Worm (Caenorhabditis elegans) whole organism, dauer: ENCODE data around the gene C39B5.5.

ENCODE experiments used
- unc-62 ChIP-seq: sonication (generic microtip); optimal IDR thresholded peaks from 2 replicates; lab custom pipeline; 2017; ENCODE audit warnings: missing biosample characterization, missing genetic modification reagents, missing genetic modification characterization

The C39B5.5 gene

DNA sequence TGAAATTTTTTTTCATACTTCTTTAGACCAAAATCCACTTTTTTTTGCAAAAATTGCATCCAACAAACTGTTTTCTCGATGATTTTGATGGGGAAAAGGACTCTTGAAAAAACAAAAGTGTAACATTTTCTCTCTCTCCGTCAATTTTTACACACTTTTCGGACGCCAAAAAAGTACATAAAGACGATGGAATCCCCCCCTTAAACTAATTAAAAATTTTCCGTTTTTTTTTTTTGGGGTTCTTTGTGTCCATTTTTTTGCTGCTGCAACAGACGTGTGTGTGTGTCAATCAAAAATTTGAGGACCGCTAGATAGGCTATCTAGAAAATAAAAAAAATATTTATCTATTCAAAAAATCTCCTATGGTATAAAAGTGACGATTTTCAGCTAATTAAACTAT is at the start of gene C39B5.5:
Gene C39B5.5, plus strand, starts transcription at position 301 of the 400 bp plus-strand sequence.
- TF ChIP-seq unc-62 (GFP tag; lab: Kevin White, UChicago) = no peak

DNA sequence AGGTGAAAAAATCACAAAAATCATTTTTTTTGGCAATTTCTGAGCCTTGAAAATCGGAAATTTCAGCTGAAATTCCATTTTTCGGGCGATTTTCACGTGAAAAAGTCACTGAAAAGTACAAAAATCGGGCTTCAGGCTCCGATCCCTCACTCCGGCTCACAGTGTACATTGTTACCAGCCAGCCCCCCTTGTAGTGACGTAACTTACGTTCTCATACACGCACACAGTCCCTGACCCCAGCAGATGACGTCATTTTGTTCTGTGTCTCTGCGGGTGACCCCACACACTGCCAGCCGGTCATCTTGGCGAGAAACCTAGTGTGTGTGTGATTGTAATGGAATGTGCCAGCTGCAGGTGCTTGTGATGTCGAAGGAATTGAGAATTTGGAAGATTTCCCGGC is 48.8 kb upstream of the C39B5.5 start:
- TF ChIP-seq unc-62 (GFP tag; lab: Kevin White, UChicago) = no peak

DNA sequence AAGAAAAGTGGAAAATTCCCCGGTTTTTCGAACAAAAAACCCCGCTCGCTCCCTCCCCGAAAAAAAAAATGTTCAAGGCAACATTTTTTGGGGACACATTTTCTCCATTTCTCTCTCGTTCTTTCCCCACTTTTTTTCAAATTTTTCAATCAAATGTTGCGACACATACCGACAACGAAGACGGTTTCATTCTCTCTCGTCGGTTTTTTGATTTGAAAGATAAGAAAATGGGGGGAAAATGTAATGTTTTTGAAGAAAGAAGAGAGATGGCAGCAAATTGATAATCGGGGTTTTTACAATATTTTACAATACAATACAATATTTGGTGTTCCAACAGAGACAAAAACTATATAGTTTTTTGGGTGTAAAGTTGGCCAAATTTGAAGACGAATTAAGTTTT is 38.5 kb upstream of the C39B5.5 start:
- TF ChIP-seq unc-62 (GFP tag; lab: Kevin White, UChicago) = no peak

DNA sequence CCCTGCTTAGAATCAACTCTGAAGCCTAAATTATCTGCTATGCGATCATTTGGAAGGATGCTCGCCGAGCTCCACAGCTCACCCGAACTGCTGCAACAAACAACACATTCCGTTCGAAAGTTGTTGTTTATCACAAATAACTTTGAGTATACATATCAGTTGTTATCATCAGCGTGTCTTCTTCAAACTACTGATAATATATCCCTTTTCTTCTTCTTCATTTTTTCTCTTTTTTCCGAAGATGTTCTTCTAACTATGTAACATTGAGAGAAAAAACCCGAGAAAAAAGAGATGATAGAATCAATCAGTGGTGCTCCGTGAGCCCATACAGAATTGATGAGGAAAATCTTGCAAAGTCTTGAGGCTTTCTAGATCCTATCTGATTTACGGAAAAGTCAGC is 37.4 kb upstream of the C39B5.5 start:
- no peak for TF ChIP-seq unc-62 (GFP tag; lab: Kevin White, UChicago)

DNA sequence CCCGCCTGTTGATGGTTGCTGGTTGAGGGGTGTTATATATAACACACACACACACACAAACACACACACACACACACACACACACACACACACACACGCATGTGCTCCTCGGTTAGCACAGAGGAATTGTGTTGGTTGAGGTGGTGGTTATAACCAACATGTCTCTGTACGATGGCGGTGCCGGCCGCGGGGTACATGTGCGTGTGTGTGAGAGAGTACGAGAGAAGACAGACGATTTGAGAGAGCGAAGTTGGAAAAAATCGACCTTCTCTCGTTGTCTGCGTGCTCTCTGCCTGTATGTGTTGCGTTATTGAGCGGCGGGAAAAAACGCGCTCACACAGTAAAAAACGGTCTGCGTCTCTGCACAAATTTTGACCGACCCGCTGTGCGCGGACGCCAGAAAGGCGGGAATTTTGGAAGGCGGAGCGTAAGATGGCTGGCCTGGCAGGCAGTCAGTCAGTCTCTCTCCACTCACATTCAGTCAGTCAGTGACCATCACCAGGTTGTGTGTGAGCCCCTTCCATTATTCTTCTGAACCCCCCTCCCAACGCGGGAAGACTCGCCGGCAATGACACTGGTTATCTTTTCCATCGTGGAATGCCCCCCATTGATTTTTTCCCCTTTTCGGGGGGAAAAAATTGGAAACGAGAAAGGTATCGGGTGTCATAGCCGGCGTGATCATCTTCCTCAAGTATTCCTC is 35.9 kb upstream of the C39B5.5 start:
- no peak for TF ChIP-seq unc-62 (GFP tag; lab: Kevin White, UChicago)

DNA sequence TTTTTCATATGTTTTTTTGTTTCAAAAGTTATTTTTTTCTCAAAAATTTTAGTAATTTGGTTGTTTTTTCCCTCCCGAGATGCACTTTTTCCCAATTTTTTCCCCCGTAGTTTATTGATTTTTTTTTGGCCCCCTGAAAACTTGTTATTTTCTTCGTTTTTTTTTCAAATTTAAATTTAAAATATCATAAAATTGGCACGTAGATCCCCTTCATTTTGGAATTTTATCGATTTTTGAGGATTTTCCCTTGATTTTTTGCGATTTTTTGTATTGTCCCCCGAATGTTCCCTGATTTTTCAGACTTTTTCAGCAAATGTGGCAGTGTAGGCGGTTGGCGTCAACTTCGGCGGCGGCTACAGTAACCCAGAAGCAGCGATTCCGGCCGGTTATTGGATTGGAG is 10.3 kb upstream of the C39B5.5 start, which contains the start of gene C39B5.6:
Gene C39B5.6, plus strand, starts transcription at position 301 of the 400 bp plus-strand sequence.
- no peak for TF ChIP-seq unc-62 (GFP tag; lab: Kevin White, UChicago)

DNA sequence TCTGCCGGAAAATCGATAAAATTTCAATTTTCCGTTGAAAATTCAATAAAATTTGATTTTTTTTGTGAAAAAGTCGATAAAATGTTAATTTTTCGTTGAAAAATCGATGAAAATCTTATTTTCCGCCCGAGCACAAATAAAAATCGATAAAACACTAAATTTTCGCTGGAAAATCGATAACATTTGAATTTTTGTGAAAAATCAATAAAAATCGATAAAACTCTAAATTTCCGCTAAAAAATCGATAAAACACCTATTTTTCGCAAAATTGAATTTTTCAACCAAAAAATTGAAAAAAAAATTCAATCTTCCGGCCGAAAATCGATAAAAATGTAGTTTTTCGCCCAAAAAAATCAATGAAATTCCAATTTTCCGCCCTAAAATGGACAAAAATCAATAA is 2.8 kb upstream of the C39B5.5 start:
- no peak for TF ChIP-seq unc-62 (GFP tag; lab: Kevin White, UChicago)

DNA sequence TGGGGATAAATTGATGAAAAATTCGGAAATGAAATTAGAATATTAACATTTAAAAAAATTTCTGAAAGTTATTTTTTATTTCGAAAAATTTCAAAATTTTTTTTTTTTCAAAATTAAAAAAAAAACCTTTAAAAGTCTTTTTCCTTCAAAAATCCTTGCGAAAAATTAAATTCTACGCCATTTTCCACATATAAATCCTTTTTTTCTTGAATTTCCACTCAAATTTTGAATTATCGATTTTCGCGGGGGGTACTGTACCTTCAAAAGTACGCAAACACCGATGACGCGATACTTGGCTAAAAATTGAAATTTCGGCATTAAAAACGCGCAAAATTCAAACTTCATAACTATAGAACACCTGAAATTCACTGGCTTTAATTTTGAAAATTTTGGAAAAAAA is 2.6 kb downstream of the C39B5.5 start:
- TF ChIP-seq unc-62 (GFP tag; lab: Kevin White, UChicago) = no peak

DNA sequence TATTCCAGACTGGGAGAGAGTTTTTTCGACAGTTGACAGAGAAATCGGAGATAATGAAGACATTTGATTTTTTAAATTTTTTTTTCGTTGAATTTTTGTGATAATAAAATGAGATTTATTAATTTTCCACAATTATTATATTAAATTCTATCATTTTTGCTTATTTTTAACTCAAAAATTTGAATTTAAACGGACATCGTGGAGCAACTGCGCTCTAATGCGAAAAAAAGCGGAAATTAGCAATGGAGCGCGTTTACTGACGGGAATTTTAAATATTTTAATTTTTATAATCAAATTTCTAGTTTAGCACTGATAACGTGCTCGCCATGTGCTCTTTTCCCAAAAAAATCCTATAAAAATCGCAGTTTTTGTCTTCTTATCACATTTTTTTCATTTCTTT is 3.2 kb downstream of the C39B5.5 start, which contains the start of gene C39B5.14:
Gene C39B5.14, plus strand, starts transcription at position 301 of the 400 bp plus-strand sequence.
- TF ChIP-seq unc-62 (GFP tag; lab: Kevin White, UChicago) = no peak

DNA sequence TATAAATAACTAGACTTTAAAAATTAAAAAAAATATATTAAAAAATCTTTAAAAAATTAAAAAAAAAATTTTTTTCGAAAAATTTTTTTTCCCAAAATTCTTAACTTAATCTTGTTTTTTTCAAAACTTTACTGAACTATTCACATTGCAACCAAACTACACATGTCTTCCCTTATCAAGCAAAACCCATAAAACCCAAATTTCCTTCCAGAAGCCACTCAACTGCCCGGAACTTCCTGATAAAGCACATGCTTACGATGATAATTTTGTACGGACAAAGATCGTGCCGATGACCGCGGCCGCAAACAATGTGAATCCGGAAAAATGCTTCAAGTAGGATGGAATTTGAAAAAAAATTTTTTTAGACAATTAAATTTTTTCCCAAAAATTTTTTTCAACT is 4.4 kb downstream of the C39B5.5 start:
- no peak for TF ChIP-seq unc-62 (GFP tag; lab: Kevin White, UChicago)

DNA sequence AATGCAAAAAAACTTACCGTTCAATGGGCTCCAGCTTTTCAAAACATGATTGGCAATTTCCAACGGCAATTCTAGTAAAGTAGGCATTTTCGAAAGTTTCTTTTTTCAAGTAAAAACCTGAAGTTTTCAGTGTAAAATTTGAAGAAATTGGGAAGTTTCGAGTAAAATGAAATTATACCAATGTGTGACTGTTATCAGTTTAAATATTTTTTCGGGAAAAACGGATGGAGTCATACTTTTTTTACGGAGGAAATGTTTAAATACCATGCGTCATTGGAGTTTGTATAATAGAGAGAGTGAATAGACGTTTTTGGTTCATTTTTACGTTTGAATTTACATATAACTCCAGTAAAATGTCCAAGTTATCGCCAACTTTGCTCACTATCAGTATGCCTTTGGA is 11.4 kb downstream of the C39B5.5 start, which contains the start of gene fbxa-12:
Gene fbxa-12, plus strand, starts transcription at position 301 of the 400 bp plus-strand sequence.
- no peak for TF ChIP-seq unc-62 (GFP tag; lab: Kevin White, UChicago)

DNA sequence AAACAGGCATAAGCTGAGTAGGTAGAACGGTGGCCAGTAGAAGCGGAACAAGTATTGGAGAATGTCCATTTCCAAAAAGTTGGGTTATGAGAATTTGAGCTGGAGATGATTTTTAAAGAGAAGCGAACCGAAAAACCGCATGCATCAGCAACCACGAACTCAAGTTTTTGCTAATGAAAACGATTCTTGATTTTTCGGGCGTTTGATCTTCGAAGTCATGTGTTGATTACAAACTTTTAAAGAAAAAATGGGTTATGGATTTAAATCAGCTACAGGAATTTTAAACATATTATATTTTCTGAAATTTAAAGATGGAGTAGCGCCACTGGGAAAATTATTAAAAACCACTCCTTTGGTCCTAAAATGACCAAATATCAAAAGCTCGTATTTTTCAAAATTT is 16.0 kb downstream of the C39B5.5 start, which contains the start of gene srd-65:
Gene srd-65, minus strand, starts transcription at position 101 of the 400 bp plus-strand sequence.
- no peak for TF ChIP-seq unc-62 (GFP tag; lab: Kevin White, UChicago)

DNA sequence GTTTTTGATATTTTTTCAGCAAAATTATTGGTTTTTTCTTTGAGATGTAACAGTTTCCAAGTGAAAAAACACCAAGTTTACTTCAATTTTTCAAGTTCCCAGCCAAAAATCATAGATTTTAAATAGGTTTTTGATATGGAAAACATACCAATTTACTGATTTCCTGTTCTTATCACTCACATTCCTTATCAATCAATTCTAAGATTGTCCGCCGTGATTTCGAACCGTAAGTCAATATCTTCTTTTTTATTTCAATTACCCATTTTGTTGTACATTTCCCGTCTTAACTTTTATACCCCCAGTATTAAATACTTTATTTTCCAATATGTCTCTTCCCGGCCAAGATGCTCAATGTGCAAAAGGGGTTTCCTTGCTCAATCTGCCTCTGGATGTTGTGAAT is 16.5 kb downstream of the C39B5.5 start, which contains the start of gene fbxa-38:
Gene fbxa-38, plus strand, starts transcription at position 195 of the 400 bp plus-strand sequence.
- TF ChIP-seq unc-62 (GFP tag; lab: Kevin White, UChicago) = no peak

DNA sequence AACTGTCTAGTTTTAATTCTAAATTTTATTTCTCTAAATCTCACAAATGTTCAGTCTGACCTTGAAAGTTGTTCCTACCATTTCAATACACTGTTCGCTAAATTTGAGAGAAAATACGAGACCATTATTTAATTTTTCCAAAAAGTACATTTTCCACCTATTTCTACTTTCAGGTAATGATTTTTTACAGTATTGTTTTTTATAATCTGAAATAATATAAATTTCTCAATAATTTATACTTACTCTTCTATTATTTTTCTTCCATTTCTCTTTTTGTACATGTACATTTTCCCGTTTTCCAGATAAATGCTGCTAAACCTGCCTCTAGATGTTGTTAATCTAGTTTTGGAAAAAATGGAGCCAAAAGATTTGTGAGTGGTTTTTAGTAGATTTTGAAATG is 19.4 kb downstream of the C39B5.5 start, which contains the start of gene fbxa-62:
Gene fbxa-62, plus strand, starts transcription at position 301 of the 400 bp plus-strand sequence.
- no peak for TF ChIP-seq unc-62 (GFP tag; lab: Kevin White, UChicago)

DNA sequence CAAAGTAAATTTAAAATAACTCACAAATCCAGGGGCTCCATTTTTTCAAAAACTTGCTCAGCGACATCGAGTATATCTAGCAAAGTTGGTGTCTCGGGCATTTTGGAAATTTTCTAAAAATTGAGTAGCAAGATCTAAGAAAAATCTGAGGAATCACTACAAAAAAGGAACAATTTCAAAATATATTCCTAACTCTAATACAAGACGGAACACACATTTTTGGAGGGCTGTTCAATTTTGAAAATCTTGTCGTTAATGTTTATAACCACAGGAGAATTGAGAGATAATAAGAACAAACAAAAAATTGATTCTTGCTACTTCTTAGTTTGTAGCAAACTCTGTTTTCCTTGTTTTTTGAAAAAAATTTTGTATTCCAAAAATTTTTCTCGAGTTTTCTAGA is 24.4 kb downstream of the C39B5.5 start, which contains the start of gene fbxa-47:
Gene fbxa-47, minus strand, starts transcription at position 101 of the 400 bp plus-strand sequence.
- no peak for TF ChIP-seq unc-62 (GFP tag; lab: Kevin White, UChicago)

DNA sequence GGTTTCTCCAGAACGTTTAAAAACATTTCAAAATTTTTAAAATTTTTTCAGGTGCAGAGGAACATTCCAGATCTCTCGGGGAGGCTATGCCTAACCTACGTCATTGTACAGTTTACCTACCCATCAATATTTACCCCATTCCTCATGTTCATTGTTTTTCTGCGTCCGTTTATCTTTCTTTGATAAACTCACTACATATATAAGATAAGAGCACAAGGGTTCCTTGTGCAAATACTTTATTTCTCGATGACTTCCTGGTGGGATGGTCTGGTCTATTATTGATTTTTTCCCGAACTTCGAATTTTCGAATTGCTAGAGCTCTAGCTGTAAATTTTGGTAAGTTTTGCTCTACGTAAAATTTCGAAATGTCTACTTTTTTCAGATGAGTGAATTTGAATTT is 25.4 kb downstream of the C39B5.5 start:
- TF ChIP-seq unc-62 (GFP tag; lab: Kevin White, UChicago) = no peak
